Worm (Caenorhabditis elegans) whole organism, L4 larva: Measurements from ENCODE around the gene aagr-1.

Source experiments
- D1046.2 ChIP-seq: fragments of 200-800 bp; sonication (Bioruptor generic); IDR thresholded peaks from 2 replicates; pipeline ENCODE4 v1.3.6; 2022; ENCODE audit warnings: missing genetic modification characterization, missing compliant biosample characterization
- F10B5.3 ChIP-seq: sonication (generic microtip); optimal IDR thresholded peaks from 2 replicates; lab custom pipeline; 2016; ENCODE audit warnings: mild to moderate bottlenecking, missing genetic modification characterization, missing compliant biosample characterization
- F37D6.2 ChIP-seq: sonication (generic microtip); optimal IDR thresholded peaks from 2 replicates; lab custom pipeline; 2016; ENCODE audit warnings: mild to moderate bottlenecking, missing genetic modification characterization, missing compliant biosample characterization
- F49E8.2 ChIP-seq: sonication (generic microtip); optimal IDR thresholded peaks from 2 replicates; lab custom pipeline; 2016; ENCODE audit warnings: missing compliant biosample characterization, mild to moderate bottlenecking, missing genetic modification characterization, borderline replicate concordance
- ZK337.2 ChIP-seq: fragments of 200-800 bp; sonication (Bioruptor generic); IDR thresholded peaks from 2 replicates; pipeline ENCODE4 v1.3.6; 2022; ENCODE audit warnings: missing genetic modification reagents, missing genetic modification characterization, missing compliant biosample characterization
- aha-1 ChIP-seq: fragments of 150-350 bp; peaks from one replicate; lab custom pipeline; 2014; ENCODE audit warnings: missing biosample characterization, missing genetic modification characterization
- aly-2 ChIP-seq: sonication (generic microtip); optimal IDR thresholded peaks from 2 replicates; lab custom pipeline; 2018; ENCODE audit warnings: missing biosample characterization, missing genetic modification characterization
- ama-1 ChIP-seq: fragments of 150-350 bp; optimal IDR thresholded peaks from 2 replicates; lab custom pipeline; 2014; ENCODE audit warnings: inconsistent platforms, mixed read lengths
- attf-4 ChIP-seq: sonication (generic microtip); optimal IDR thresholded peaks from 3 replicates; lab custom pipeline; 2017; ENCODE audit warnings: missing biosample characterization, missing genetic modification characterization
- ceh-20 ChIP-seq: fragments of 200-800 bp; sonication (Bioruptor generic); IDR thresholded peaks from 2 replicates; pipeline ENCODE4 v1.3.6; 2022; ENCODE audit warnings: missing genetic modification reagents, missing genetic modification characterization, missing compliant biosample characterization
- ces-1 ChIP-seq: fragments of 150-350 bp; sonication (generic microtip); optimal IDR thresholded peaks from 4 replicates; lab custom pipeline; 2014; ENCODE audit warnings: missing biosample characterization, missing genetic modification reagents, missing genetic modification characterization
- daf-12 ChIP-seq: fragments of 150-350 bp; optimal IDR thresholded peaks from 2 replicates; lab custom pipeline; 2014; ENCODE audit warnings: missing biosample characterization, missing genetic modification reagents, missing genetic modification characterization
- daf-16 ChIP-seq, 3 experiments: sonication (generic microtip); optimal IDR thresholded peaks; 2 replicates each; lab custom pipeline; 2016 to 2017; ENCODE audit warnings: missing genetic modification characterization in 3 of 3, missing genetic modification reagents in 3 of 3, mild to moderate bottlenecking in 2 of 3, missing compliant biosample characterization in 2 of 3, missing biosample characterization in 1 of 3, moderate library complexity in 1 of 3
- dmd-6 ChIP-seq: fragments of 200-800 bp; sonication (Bioruptor generic); IDR thresholded peaks from 2 replicates; pipeline ENCODE4 v1.3.6; 2022; ENCODE audit warnings: missing genetic modification reagents, missing genetic modification characterization, missing compliant biosample characterization
- dmd-9 ChIP-seq: fragments of 200-800 bp; sonication (Bioruptor generic); IDR thresholded peaks from 2 replicates; pipeline ENCODE4 v1.3.6; 2022; ENCODE audit warnings: missing genetic modification reagents, missing genetic modification characterization, missing compliant biosample characterization
- dve-1 ChIP-seq: sonication (generic microtip); optimal IDR thresholded peaks from 2 replicates; lab custom pipeline; 2017; ENCODE audit warnings: antibody characterized with exemption, mild to moderate bottlenecking, missing genetic modification characterization, missing compliant biosample characterization; ENCODE audit not compliant: insufficient read depth
- fkh-10 ChIP-seq: fragments of 150-350 bp; optimal IDR thresholded peaks from 2 replicates; lab custom pipeline; 2014; ENCODE audit warnings: missing biosample characterization, missing genetic modification reagents, missing genetic modification characterization
- fos-1 ChIP-seq: fragments of 150-350 bp; optimal IDR thresholded peaks from 2 replicates; lab custom pipeline; 2014; ENCODE audit warnings: missing biosample characterization, missing genetic modification characterization
- hif-1 ChIP-seq, 2 experiments: sonication (generic microtip); optimal IDR thresholded peaks; 2 replicates each; lab custom pipeline; 2016 to 2017; ENCODE audit warnings: missing compliant biosample characterization in 2 of 2, missing genetic modification characterization in 2 of 2, missing genetic modification reagents in 2 of 2, missing genotype in 2 of 2, mild to moderate bottlenecking in 1 of 2
- hlh-11 ChIP-seq: fragments of 200-800 bp; sonication (Bioruptor generic); optimal IDR thresholded peaks from 2 replicates; lab custom pipeline; 2018; ENCODE audit warnings: mild to moderate bottlenecking, missing genetic modification characterization, missing compliant biosample characterization
- hlh-30 ChIP-seq: sonication (generic microtip); optimal IDR thresholded peaks from 2 replicates; lab custom pipeline; 2017; ENCODE audit warnings: antibody characterized with exemption, mild to moderate bottlenecking, missing genetic modification characterization, missing compliant biosample characterization; ENCODE audit not compliant: insufficient read depth
- lim-7 ChIP-seq: fragments of 200-800 bp; sonication (Bioruptor generic); IDR thresholded peaks from 2 replicates; pipeline ENCODE4 v1.3.6; 2022; ENCODE audit warnings: missing genetic modification characterization, missing compliant biosample characterization
- lin-1 ChIP-seq: fragments of 200-800 bp; sonication (Bioruptor generic); IDR thresholded peaks from 2 replicates; pipeline ENCODE4 v1.3.6; 2022; ENCODE audit warnings: missing genetic modification reagents, missing genetic modification characterization, missing compliant biosample characterization
- mdl-1 ChIP-seq, 2 experiments: fragments of 150-350 bp in 1 of 2; sonication (generic microtip) in 1 of 2; optimal IDR thresholded peaks; 2 replicates each; lab custom pipeline; 2014 to 2017; ENCODE audit warnings: missing biosample characterization in 2 of 2, missing genetic modification characterization in 2 of 2
- mxl-2 ChIP-seq: fragments of 200-800 bp; sonication (Bioruptor generic); conservative IDR thresholded peaks from 2 replicates; pipeline ENCODE4 v1.3.6; 2022; ENCODE audit warnings: missing genetic modification reagents, missing genetic modification characterization, missing compliant biosample characterization
- mxl-3 ChIP-seq: fragments of 200-800 bp; sonication (Bioruptor generic); optimal IDR thresholded peaks from 2 replicates; lab custom pipeline; 2018; ENCODE audit warnings: mild to moderate bottlenecking, missing genetic modification characterization, missing compliant biosample characterization
- nhr-28 ChIP-seq: fragments of 150-350 bp; optimal IDR thresholded peaks from 2 replicates; lab custom pipeline; 2014; ENCODE audit warnings: missing biosample characterization, missing genetic modification characterization
- nhr-6 ChIP-seq: fragments of 150-350 bp; optimal IDR thresholded peaks from 2 replicates; lab custom pipeline; 2014; ENCODE audit warnings: missing biosample characterization, missing genetic modification characterization
- php-3 ChIP-seq: fragments of 200-800 bp; sonication (Bioruptor generic); IDR thresholded peaks from 2 replicates; pipeline ENCODE4 v1.3.6; 2022; ENCODE audit warnings: missing genetic modification reagents, missing genetic modification characterization, missing compliant biosample characterization
- pqm-1 ChIP-seq: sonication (generic microtip); optimal IDR thresholded peaks from 2 replicates; lab custom pipeline; 2017; ENCODE audit warnings: missing biosample characterization, missing genetic modification characterization
- sdz-12 ChIP-seq: fragments of 200-800 bp; sonication (Bioruptor generic); optimal IDR thresholded peaks from 2 replicates; lab custom pipeline; 2018; ENCODE audit warnings: mild to moderate bottlenecking, missing genetic modification characterization, missing compliant biosample characterization
- snpc-4 ChIP-seq: fragments of 150-350 bp; optimal IDR thresholded peaks from 2 replicates; lab custom pipeline; 2014; ENCODE audit warnings: missing biosample characterization, missing genetic modification characterization

The aagr-1 gene

ce11 chrIV:8366295-8366694, at the start of gene aagr-1:
TSS of gene aagr-1 (plus strand) at chrIV:8366521.
- TF ChIP-seq F10B5.3 (no peak), hlh-11 (tag; lab: Kevin White, UChicago) (peak; percentile 39), dve-1 (peak; percentile 42), mxl-3 (GFP tag; lab: Kevin White, UChicago) (peak; percentile 13), hlh-30 (tag; lab: Kevin White, UChicago) (peak; percentile 41), daf-16 (GFP tag; optimal IDR thresholded peaks at IDR 0.05; lab: Kevin White, UChicago) (no peak), daf-16 (tag; optimal IDR thresholded peaks at IDR 0.05; lab: Kevin White, UChicago) (peak; percentile 46), snpc-4 (tag; lab: Kevin White, UChicago) (no peak), nhr-28 (tag; lab: Kevin White, UChicago) (peak; percentile 47), pqm-1 (tag; lab: Kevin White, UChicago) (peak; percentile 34), dmd-6 (GFP tag; lab: Robert Waterston, UW) (peak; percentile 79), mdl-1 (tag; optimal IDR thresholded peaks at IDR 0.05; lab: Kevin White, UChicago) (peak in 1 of 2 experiments; percentile 53)

- TF ChIP-seq fos-1 (tag; lab: Kevin White, UChicago) (no peak), dmd-9 (GFP tag; lab: Robert Waterston, UW) (no peak), php-3 (GFP tag; lab: Robert Waterston, UW) (peak; percentile 59; the same call in 1 of the 2 replicates), F37D6.2 (no peak)
These were observed 48.5 kb upstream of the aagr-1 start for ce11 chrIV:8317800-8318199.

- no peak for TF ChIP-seq ama-1 (lab: Kevin White, UChicago)
- no peak for TF ChIP-seq lin-1 (GFP tag; lab: Robert Waterston, UW)
- TF ChIP-seq aha-1 (tag; lab: Kevin White, UChicago) = no peak
These were observed 47.5 kb upstream of the aagr-1 start for ce11 chrIV:8318799-8319198.

ce11 chrIV:8325667-8326066, 40.7 kb upstream of the aagr-1 start, which contains the start of gene F35H10.3:
TSS of gene F35H10.3 (plus strand) at chrIV:8325967.
- TF ChIP-seq daf-12 (tag; lab: Kevin White, UChicago) = no peak
- no peak for TF ChIP-seq F49E8.2 (tag; lab: Kevin White, UChicago)
- TF ChIP-seq sdz-12 = no peak
- TF ChIP-seq attf-4 (tag; lab: Kevin White, UChicago) = no peak
- TF ChIP-seq mxl-3 (GFP tag; lab: Kevin White, UChicago) = no peak
- no peak for TF ChIP-seq dve-1
- TF ChIP-seq ama-1 (lab: Kevin White, UChicago) = no peak
- TF ChIP-seq lin-1 (GFP tag; lab: Robert Waterston, UW) = no peak

ce11 chrIV:8328913-8329312, 37.4 kb upstream of the aagr-1 start, which contains the start of gene F35H10.2:
TSS of gene F35H10.2 (plus strand) at chrIV:8329213.
- TF ChIP-seq ces-1 (GFP tag; lab: Kevin White, UChicago) (no peak), F37D6.2 (no peak), mxl-2 (GFP tag; lab: Robert Waterston, UW) (no peak), nhr-6 (tag; lab: Kevin White, UChicago) (no peak), ceh-20 (GFP tag; lab: Robert Waterston, UW) (no peak), ZK337.2 (GFP tag; lab: Robert Waterston, UW) (no peak), hif-1 (tag; optimal IDR thresholded peaks at IDR 0.05; lab: Kevin White, UChicago) (no peak), hlh-11 (tag; lab: Kevin White, UChicago) (no peak), lim-7 (GFP tag; lab: Robert Waterston, UW) (no peak), nhr-28 (tag; lab: Kevin White, UChicago) (no peak), D1046.2 (no peak), aly-2 (tag; lab: Kevin White, UChicago) (no peak), fkh-10 (GFP tag; lab: Kevin White, UChicago) (no peak)
